Fruit fly (Drosophila melanogaster): ENCODE measurements around the gene CG43350.

Gene CG43350

DNA sequence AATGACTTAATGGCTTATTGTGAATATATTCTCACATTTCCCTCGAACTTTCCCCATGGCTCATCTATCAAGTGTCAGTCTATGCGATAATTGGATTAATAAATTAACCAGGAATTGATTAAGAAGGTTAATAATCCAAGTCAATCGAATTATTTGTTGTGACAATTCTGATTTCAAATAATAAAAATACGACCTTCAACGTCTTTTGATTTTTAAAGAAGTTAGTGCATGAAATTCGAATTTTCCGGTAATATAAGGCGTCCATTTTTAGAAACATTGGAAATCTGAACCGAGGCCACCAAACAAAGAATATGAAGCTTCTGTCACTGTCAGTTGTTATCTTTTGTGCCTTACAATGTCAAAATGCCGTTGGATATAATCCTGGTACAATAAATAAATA, at the start of gene CG43350:
Gene CG43350, plus strand, starts transcription at position 301 of the 400 bp plus-strand sequence.
- no peak for TF ChIP-seq noc (tag; optimal IDR thresholded peaks at IDR 0.05)

dm6 chr2L:9321022-9321421, 28.3 kb upstream of the CG43350 start:
- no peak for TF ChIP-seq noc (tag; optimal IDR thresholded peaks at IDR 0.05)

DNA sequence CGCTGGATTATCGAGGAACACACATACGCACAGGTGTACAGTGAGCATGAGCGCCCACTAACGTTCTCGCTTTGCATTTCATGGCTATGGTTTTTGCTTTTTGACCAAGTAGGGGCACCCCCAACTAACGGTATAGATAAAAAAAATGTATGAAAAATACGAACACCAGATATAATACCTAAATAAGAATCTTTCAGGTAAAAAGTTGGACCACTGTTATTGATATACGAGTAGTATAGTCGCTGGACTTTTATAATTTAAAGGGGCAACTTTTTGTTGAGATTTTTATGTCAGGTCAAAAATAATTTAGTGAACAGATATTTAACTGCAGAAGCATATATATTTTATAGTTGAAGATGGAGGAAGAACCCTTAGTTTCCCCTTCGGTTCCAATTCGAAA, 21.9 kb upstream of the CG43350 start, which contains the start of gene CG17005:
Gene CG17005, plus strand, starts transcription at position 301 of the 400 bp plus-strand sequence.
- TF ChIP-seq noc (tag; optimal IDR thresholded peaks at IDR 0.05): no peak

DNA sequence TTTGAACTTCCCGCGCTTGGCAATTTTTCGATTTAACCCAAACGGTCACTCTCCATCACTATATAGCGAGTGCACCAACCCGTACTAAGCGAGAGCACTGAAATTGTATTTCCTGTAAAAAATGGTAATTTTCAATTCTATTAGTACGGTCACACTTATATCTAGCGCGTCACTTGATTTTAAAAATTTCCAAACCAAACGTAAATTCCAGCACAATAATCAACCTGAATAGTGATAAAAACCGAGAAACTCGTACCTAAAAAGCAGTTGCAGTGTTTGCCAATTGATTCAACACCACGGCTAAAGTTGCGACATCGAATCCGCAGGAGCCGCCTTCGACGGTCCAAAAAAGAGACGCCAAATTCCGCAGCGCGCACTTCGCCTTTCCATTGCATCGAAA, 18.7 kb upstream of the CG43350 start, which contains the start of gene Cks30A:
Gene Cks30A, plus strand, starts transcription at position 136 of the 400 bp plus-strand sequence.
- no peak for TF ChIP-seq noc (tag; optimal IDR thresholded peaks at IDR 0.05)

- TF ChIP-seq noc (tag; optimal IDR thresholded peaks at IDR 0.05): no peak
These were observed 16.0 kb upstream of the CG43350 start, which contains the start of gene Eaat1 for dm6 chr2L:9333300-9333876. Eaat1 (plus strand) TSS chr2L:9333567.

DNA sequence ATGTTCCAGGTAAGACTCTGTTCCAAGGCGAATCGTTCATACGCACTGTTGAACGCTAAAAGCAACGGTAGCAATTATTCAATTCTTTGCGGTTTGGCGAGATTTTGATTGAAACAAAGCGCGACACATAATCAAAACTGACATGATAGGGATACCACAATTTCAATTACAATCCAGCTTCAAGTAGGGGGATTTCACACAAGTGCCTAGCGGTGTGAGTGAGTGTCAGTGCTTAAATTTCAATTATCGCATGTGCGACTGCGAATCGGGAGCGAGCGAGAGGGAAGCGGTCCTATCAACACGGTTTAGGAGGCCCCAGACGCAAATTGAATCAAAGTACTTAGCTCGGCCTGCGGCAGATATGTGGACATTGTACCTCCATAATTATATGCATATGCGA, 10.5 kb upstream of the CG43350 start:
- no peak for TF ChIP-seq noc (tag; optimal IDR thresholded peaks at IDR 0.05)

DNA sequence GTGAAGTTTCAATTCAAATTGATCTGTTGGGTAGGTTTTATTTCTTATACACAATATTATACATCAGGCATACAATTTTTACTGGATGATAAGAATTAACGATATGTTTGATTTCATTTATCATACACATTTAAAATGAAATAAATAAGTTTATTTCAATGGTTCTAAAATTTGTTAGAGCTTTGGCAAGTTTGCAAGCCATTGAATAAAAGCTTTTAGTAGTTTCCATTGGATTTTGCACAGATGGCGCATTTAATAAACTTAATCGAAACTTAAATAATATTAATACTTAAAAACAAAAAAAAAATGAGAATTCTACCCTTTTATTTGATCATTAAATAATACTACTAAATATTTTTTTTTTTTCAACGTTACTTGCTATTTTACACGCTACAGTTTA, 7.4 kb upstream of the CG43350 start:
- TF ChIP-seq noc (tag; optimal IDR thresholded peaks at IDR 0.05): no peak

DNA sequence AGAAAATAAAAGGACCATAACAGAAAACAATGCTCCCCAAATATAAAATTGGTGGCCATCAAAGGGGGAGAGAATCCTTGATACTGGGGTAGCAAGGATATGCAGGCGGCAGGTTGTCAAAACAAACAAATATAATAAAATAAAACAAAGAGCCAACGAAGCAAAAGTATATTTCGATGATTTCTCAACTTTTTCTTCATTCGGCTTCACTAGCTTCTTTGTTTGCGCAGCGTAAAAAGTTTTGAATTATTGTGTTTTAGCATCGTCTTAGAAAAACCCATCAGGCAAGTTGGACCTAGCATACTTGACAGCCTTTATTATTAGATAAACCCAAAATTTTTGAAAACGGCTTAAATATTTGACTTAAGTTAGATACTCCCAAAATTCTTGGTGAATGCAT, 6.8 kb upstream of the CG43350 start, which contains the start of gene CG3748:
Gene CG3748, plus strand, starts transcription at position 301 of the 400 bp plus-strand sequence.
- no peak for TF ChIP-seq noc (tag; optimal IDR thresholded peaks at IDR 0.05)

DNA sequence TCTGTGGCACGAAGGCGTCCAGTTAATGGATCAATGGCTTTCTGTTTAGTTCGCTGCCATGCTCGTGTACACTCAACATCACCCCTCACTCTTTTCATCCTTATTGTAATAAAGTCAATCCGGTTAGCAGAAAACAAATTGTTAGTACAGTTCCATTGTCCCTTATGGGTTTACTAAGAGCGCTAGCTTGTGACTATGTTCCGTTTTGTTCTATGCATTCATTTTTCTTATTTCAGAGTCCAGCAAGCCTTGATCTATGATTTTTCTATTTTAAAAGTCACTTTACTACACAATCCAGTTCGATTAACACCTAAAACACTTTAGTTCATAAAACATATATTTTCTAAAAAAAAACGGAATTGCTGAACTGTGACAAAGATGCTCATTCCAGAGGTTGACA, 824 bp downstream of the CG43350 start, which contains the start of gene CG13110:
Gene CG13110, plus strand, starts transcription at position 301 of the 400 bp plus-strand sequence.
- TF ChIP-seq noc (tag; optimal IDR thresholded peaks at IDR 0.05): no peak

DNA sequence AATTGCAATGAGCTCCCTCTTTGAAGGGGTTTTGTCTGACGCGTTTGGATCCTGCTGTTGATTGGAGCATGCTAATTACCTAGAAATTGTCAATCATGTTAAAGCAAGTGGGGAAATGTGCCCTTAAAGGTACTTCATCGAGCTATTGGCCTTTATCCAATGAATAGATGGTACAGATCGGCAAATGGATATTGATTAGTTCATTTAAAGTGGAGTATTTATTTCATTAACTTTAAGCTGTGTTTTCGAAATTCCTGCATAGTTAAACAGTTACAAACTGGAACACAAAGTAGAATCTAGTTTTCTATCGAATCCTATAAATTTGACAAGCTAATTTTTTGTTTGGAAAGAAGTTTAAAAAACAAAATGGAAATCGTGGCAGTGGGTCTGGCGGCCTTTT, 18.0 kb downstream of the CG43350 start, which contains the start of gene CG34181:
Gene CG34181, plus strand, starts transcription at position 301 of the 400 bp plus-strand sequence.
- TF ChIP-seq noc (tag; optimal IDR thresholded peaks at IDR 0.05): no peak

DNA sequence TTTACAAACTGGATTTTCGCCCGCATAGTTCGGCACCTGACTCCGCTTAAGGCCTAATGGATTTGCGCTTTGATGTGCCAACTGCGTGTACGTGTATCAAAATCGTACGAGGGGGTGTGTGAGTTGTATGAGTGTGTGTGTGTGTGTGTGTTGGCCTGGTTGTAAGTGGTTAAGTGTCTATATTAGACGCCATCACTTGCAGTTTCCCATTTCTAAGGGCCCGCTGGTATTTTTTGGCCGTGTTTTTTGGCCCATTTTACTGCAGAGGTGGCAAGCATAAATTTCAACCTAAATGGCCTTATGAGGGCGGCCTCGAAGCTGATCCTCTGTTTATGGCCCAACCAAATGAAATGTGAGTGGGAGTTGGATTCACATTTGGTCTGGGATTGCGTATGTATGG, 20.4 kb downstream of the CG43350 start:
- no peak for TF ChIP-seq noc (tag; optimal IDR thresholded peaks at IDR 0.05)

- no peak for TF ChIP-seq noc (tag; optimal IDR thresholded peaks at IDR 0.05)
These were observed 28.4 kb downstream of the CG43350 start for dm6 chr2L:9377789-9378188.

dm6 chr2L:9386270-9386669, 36.9 kb downstream of the CG43350 start:
- TF ChIP-seq noc (tag; optimal IDR thresholded peaks at IDR 0.05): no peak

DNA sequence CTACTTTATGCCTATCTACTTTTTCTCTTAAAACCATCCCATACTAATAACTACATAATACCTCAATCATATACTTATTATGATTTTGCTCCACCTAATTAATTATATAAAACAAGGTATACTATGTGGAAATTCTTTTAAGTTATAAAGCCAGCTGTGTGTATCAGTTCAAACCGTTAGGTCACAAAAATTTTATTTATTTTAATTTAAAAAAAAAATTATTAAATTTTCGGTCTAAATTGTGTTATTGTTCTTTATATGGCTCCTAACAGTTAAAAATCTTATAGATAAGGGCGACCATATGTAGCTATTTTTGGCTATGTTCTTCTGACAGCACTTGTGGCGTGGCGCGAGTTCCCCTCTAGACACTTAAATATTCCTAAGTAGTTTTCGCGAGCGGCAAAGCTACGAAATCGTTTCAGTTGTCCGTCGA, 37.9 kb downstream of the CG43350 start, which contains the start of gene Aldh:
Gene Aldh, plus strand, starts transcription at position 150 of the 433 bp plus-strand sequence.
- peak; percentile 79 for TF ChIP-seq noc (tag; optimal IDR thresholded peaks at IDR 0.05)

dm6 chr2L:9388013-9388605, 38.8 kb downstream of the CG43350 start:
- peak; percentile 76 for TF ChIP-seq noc (tag; optimal IDR thresholded peaks at IDR 0.05)

DNA sequence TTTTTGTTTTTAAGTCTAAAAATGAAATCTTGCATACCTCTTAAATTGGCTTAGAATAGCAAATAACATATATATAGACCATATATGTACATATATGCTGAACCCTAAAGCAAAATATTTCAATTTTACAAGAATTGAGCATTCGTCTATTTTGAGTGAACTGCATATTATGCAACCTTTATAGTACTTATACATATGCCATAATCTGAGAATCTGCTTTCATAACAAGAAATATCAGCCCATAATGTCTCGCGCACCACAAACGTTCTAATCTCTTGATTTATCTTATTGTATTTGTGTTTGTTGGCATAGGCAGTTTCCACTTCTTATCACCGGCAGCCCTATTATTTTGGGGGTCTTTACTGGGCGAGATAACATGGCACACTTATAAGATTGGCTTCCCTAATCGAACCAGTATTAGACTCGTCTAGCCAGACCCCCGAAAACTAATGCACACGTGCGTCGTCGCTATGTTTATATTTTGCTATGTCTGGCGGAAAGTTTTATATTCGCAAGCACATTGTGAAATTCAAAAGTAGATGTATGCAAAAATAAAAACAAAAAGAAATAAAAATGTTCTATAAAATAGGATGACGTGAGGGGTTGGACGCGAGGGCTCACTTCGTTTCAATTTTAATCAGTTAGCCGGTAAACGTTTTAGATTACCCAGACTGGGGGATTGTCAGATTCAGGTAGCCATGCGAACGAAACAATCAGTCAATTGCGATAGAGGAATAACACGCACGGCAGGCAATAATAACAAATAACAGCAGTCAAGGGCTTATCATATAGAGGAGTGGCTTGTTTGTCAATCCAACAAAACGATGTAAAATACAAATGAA, 39.8 kb downstream of the CG43350 start:
- TF ChIP-seq noc (tag; optimal IDR thresholded peaks at IDR 0.05): peak; percentile 64
